Worm (Caenorhabditis elegans) whole organism, early embryonic: Measurements from ENCODE around the gene Y22D7AR.14.

ENCODE experiments used
- B0310.2 ChIP-seq: sonication (generic microtip); optimal IDR thresholded peaks from 2 replicates; lab custom pipeline; 2016; ENCODE audit warnings: mild to moderate bottlenecking, missing genetic modification characterization, missing compliant biosample characterization
- F13C5.2 ChIP-seq: sonication (generic microtip); optimal IDR thresholded peaks from 2 replicates; lab custom pipeline; 2017; ENCODE audit warnings: mild to moderate bottlenecking, missing genetic modification characterization, inconsistent platforms, missing compliant biosample characterization
- aly-1 ChIP-seq: sonication (generic microtip); optimal IDR thresholded peaks from 2 replicates; lab custom pipeline; 2016; ENCODE audit warnings: missing genetic modification characterization, missing compliant biosample characterization
- ama-1 ChIP-seq: fragments of 150-350 bp; optimal IDR thresholded peaks from 2 replicates; lab custom pipeline; 2014
- ceh-13 ChIP-seq: fragments of 200-800 bp; sonication (Bioruptor generic); optimal IDR thresholded peaks from 2 replicates; lab custom pipeline; 2018; ENCODE audit warnings: mild to moderate bottlenecking, missing genetic modification characterization, missing compliant biosample characterization
- ceh-36 ChIP-seq: sonication (generic microtip); optimal IDR thresholded peaks from 2 replicates; lab custom pipeline; 2016; ENCODE audit warnings: missing genetic modification characterization, inconsistent platforms, missing compliant biosample characterization
- ets-7 ChIP-seq: sonication (generic microtip); optimal IDR thresholded peaks from 2 replicates; lab custom pipeline; 2016; ENCODE audit warnings: missing genotype, missing genetic modification characterization, missing compliant biosample characterization
- flt-1 ChIP-seq: fragments of 200-800 bp; sonication (Bioruptor generic); IDR thresholded peaks from 2 replicates; pipeline ENCODE4 v1.3.6; 2022; ENCODE audit warnings: missing genetic modification characterization, missing compliant biosample characterization
- hmbx-1 ChIP-seq: sonication (generic microtip); optimal IDR thresholded peaks from 2 replicates; lab custom pipeline; 2016; ENCODE audit warnings: mild to moderate bottlenecking, missing genetic modification characterization, missing compliant biosample characterization
- hmg-4 ChIP-seq: fragments of 200-800 bp; sonication (Bioruptor generic); optimal IDR thresholded peaks from 2 replicates; lab custom pipeline; 2018; ENCODE audit warnings: mild to moderate bottlenecking, missing genetic modification characterization, missing compliant biosample characterization
- hnd-1 ChIP-seq: sonication (generic microtip); optimal IDR thresholded peaks from 2 replicates; lab custom pipeline; 2016; ENCODE audit warnings: missing genetic modification characterization, missing compliant biosample characterization
- pes-1 ChIP-seq: fragments of 200-800 bp; sonication (Bioruptor generic); IDR thresholded peaks from 2 replicates; pipeline ENCODE4 v1.3.6; 2022; ENCODE audit warnings: missing genetic modification reagents, missing genetic modification characterization, missing compliant biosample characterization
- scrt-1 ChIP-seq: fragments of 200-800 bp; sonication (Bioruptor generic); IDR thresholded peaks from 2 replicates; pipeline ENCODE4 v1.3.6; 2022; ENCODE audit warnings: missing genetic modification characterization, missing compliant biosample characterization
- sea-1 ChIP-seq: fragments of 200-800 bp; sonication (Bioruptor generic); conservative IDR thresholded peaks from 2 replicates; pipeline ENCODE4 v1.3.6; 2022; ENCODE audit warnings: missing genetic modification characterization, missing compliant biosample characterization
- tbx-11 ChIP-seq: fragments of 200-800 bp; sonication (Bioruptor generic); IDR thresholded peaks from 2 replicates; pipeline ENCODE4 v1.3.6; 2022; ENCODE audit warnings: missing genetic modification characterization, missing compliant biosample characterization
- tbx-37 ChIP-seq: fragments of 200-800 bp; sonication (Bioruptor generic); conservative IDR thresholded peaks from 2 replicates; pipeline ENCODE4 v1.3.6; 2022; ENCODE audit warnings: missing genetic modification reagents, missing genetic modification characterization, missing compliant biosample characterization
- tra-4 ChIP-seq: sonication (generic microtip); optimal IDR thresholded peaks from 2 replicates; lab custom pipeline; 2017; ENCODE audit warnings: missing genetic modification characterization, missing compliant biosample characterization

Gene Y22D7AR.14

ce11 chrIII:1665799-1666308 is 24.0 kb downstream of the Y22D7AR.14 start, which contains the start of gene Y22D7AR.3:
TSS of gene Y22D7AR.3 (minus strand) at chrIII:1665849.
- TF ChIP-seq ceh-36 (tag; lab: Kevin White, UChicago) (no peak), tbx-37 (no peak), B0310.2 (tag; lab: Kevin White, UChicago) (no peak)

ce11 chrIII:1665373-1665772 is 24.5 kb downstream of the Y22D7AR.14 start:
- TF ChIP-seq ceh-36 (tag; lab: Kevin White, UChicago) (no peak), aly-1 (tag; lab: Kevin White, UChicago) (no peak), B0310.2 (tag; lab: Kevin White, UChicago) (no peak), tra-4 (tag; lab: Kevin White, UChicago) (no peak), ceh-13 (GFP tag; lab: Kevin White, UChicago) (no peak), tbx-37 (no peak), scrt-1 (GFP tag; lab: Robert Waterston, UW) (no peak), hnd-1 (tag; lab: Kevin White, UChicago) (no peak), hmg-4 (GFP tag; lab: Kevin White, UChicago) (no peak), pes-1 (GFP tag; lab: Robert Waterston, UW) (no peak), flt-1 (no peak), F13C5.2 (tag; lab: Kevin White, UChicago) (no peak), sea-1 (GFP tag; lab: Robert Waterston, UW) (no peak), ama-1 (lab: Kevin White, UChicago) (no peak), tbx-11 (GFP tag; lab: Robert Waterston, UW) (no peak), hmbx-1 (tag; lab: Kevin White, UChicago) (no peak), ets-7 (tag; lab: Kevin White, UChicago) (no peak)

- TF ChIP-seq ceh-36 (tag; lab: Kevin White, UChicago) (no peak), hmbx-1 (tag; lab: Kevin White, UChicago) (no peak), hnd-1 (tag; lab: Kevin White, UChicago) (no peak), sea-1 (GFP tag; lab: Robert Waterston, UW) (no peak), tbx-37 (no peak), ets-7 (tag; lab: Kevin White, UChicago) (no peak), flt-1 (no peak), ama-1 (lab: Kevin White, UChicago) (no peak), tbx-11 (GFP tag; lab: Robert Waterston, UW) (no peak), tra-4 (tag; lab: Kevin White, UChicago) (no peak), aly-1 (tag; lab: Kevin White, UChicago) (no peak), B0310.2 (tag; lab: Kevin White, UChicago) (no peak), F13C5.2 (tag; lab: Kevin White, UChicago) (no peak), pes-1 (GFP tag; lab: Robert Waterston, UW) (no peak)
These were observed 25.0 kb downstream of the Y22D7AR.14 start, which contains the start of gene Y22D7AL.16 for ce11 chrIII:1664761-1665266. TSS of gene Y22D7AL.16 (minus strand) at chrIII:1665216.

- TF ChIP-seq tbx-37, result no peak
- no peak for TF ChIP-seq hmbx-1 (tag; lab: Kevin White, UChicago)
These were observed 26.8 kb downstream of the Y22D7AR.14 start for ce11 chrIII:1663056-1663455.

- no peak for TF ChIP-seq pes-1 (GFP tag; lab: Robert Waterston, UW)
- TF ChIP-seq tra-4 (tag; lab: Kevin White, UChicago), result no peak
- TF ChIP-seq tbx-37, result no peak
- TF ChIP-seq ets-7 (tag; lab: Kevin White, UChicago), result no peak
- no peak for TF ChIP-seq scrt-1 (GFP tag; lab: Robert Waterston, UW)
- no peak for TF ChIP-seq sea-1 (GFP tag; lab: Robert Waterston, UW)
- TF ChIP-seq hmg-4 (GFP tag; lab: Kevin White, UChicago), result no peak
- TF ChIP-seq hnd-1 (tag; lab: Kevin White, UChicago), result no peak
- no peak for TF ChIP-seq hmbx-1 (tag; lab: Kevin White, UChicago)
- no peak for TF ChIP-seq tbx-11 (GFP tag; lab: Robert Waterston, UW)
- no peak for TF ChIP-seq aly-1 (tag; lab: Kevin White, UChicago)
- TF ChIP-seq ama-1 (lab: Kevin White, UChicago), result no peak
- TF ChIP-seq flt-1, result no peak
These were observed 27.4 kb downstream of the Y22D7AR.14 start for ce11 chrIII:1662405-1662804.

ce11 chrIII:1661031-1661430 is 28.8 kb downstream of the Y22D7AR.14 start:
- no peak for TF ChIP-seq pes-1 (GFP tag; lab: Robert Waterston, UW)
- TF ChIP-seq F13C5.2 (tag; lab: Kevin White, UChicago), result no peak
- no peak for TF ChIP-seq aly-1 (tag; lab: Kevin White, UChicago)
- no peak for TF ChIP-seq ceh-13 (GFP tag; lab: Kevin White, UChicago)
- TF ChIP-seq tbx-37, result no peak
- no peak for TF ChIP-seq hmbx-1 (tag; lab: Kevin White, UChicago)
- TF ChIP-seq B0310.2 (tag; lab: Kevin White, UChicago), result no peak
- TF ChIP-seq tbx-11 (GFP tag; lab: Robert Waterston, UW), result no peak
- no peak for TF ChIP-seq sea-1 (GFP tag; lab: Robert Waterston, UW)
- TF ChIP-seq hmg-4 (GFP tag; lab: Kevin White, UChicago), result no peak
- no peak for TF ChIP-seq scrt-1 (GFP tag; lab: Robert Waterston, UW)
- TF ChIP-seq hnd-1 (tag; lab: Kevin White, UChicago), result no peak
- TF ChIP-seq ets-7 (tag; lab: Kevin White, UChicago), result no peak
- TF ChIP-seq tra-4 (tag; lab: Kevin White, UChicago), result no peak
- no peak for TF ChIP-seq flt-1
- TF ChIP-seq ceh-36 (tag; lab: Kevin White, UChicago), result no peak
- no peak for TF ChIP-seq ama-1 (lab: Kevin White, UChicago)

- TF ChIP-seq scrt-1 (GFP tag; lab: Robert Waterston, UW), result no peak
- no peak for TF ChIP-seq sea-1 (GFP tag; lab: Robert Waterston, UW)
- TF ChIP-seq tra-4 (tag; lab: Kevin White, UChicago), result no peak
These were observed 30.1 kb downstream of the Y22D7AR.14 start, which contains the start of gene Y22D7AL.15 for ce11 chrIII:1659763-1660162. TSS of gene Y22D7AL.15 (minus strand) at chrIII:1659863.
